Fruit fly (Drosophila melanogaster) whole organism, prepupa: Measurements from ENCODE around the gene Eato.
A peak's percentile ranks its signal among the peaks of the same experiment; 100 is the strongest.

Source experiments
- CG15336 ChIP-seq: fragments of 200-800 bp; sonication (Bioruptor generic); IDR thresholded peaks from 2 replicates; pipeline ENCODE4 v1.3.6; 2022; ENCODE audit warnings: missing biosample characterization, missing genetic modification characterization
- CG6792 ChIP-seq: fragments of 200-800 bp; sonication (Bioruptor generic); optimal IDR thresholded peaks from 3 replicates; lab custom pipeline; 2016; ENCODE audit warnings: missing biosample characterization, missing genetic modification characterization
- Smox ChIP-seq: fragments of 200-800 bp; sonication (Bioruptor generic); optimal IDR thresholded peaks from 3 replicates; lab custom pipeline; 2016; ENCODE audit warnings: missing biosample characterization, missing genetic modification characterization
- Sox102F ChIP-seq: fragments of 200-800 bp; sonication (Bioruptor generic); optimal IDR thresholded peaks from 2 replicates; lab custom pipeline; 2016; ENCODE audit warnings: missing biosample characterization, mild to moderate bottlenecking, missing genetic modification characterization
- Sox14 ChIP-seq: fragments of 200-800 bp; sonication (Bioruptor generic); optimal IDR thresholded peaks from 3 replicates; lab custom pipeline; 2016; ENCODE audit warnings: missing biosample characterization, missing genetic modification characterization
- achi ChIP-seq: fragments of 200-800 bp; sonication (Bioruptor generic); optimal IDR thresholded peaks from 3 replicates; lab custom pipeline; 2016; ENCODE audit warnings: missing biosample characterization, missing genetic modification characterization
- fkh ChIP-seq: fragments of 200-800 bp; sonication (Bioruptor generic); optimal IDR thresholded peaks from 3 replicates; lab custom pipeline; 2017; ENCODE audit warnings: missing biosample characterization, mild to moderate bottlenecking, missing genetic modification characterization, moderate library complexity
- svp ChIP-seq: fragments of 200-800 bp; sonication (Bioruptor generic); peaks from one replicate; lab custom pipeline; 2016; ENCODE audit warnings: missing biosample characterization, missing genetic modification characterization

The Eato gene

DNA sequence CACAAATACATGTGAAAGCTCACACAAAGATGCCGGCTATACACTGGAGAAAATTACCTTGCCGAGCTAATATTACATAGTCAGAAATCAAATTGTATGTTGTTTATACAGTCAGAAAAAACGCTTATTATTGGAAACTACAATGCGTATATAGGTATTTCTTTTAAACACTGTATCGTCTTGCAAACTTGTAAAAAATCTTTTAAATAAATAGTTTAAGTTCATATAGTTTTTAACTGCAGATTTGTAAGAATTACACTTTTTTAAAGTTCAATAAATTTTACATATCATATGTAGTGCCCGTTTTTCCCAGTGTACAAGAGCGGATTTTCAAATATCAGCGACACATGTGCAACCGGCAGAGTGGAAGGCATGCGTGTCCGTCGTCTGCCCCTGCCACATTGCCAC, 55.9 kb downstream of the Eato start (continued):
- TF ChIP-seq fkh (GFP tag; lab: Kevin White, UChicago) (no peak), CG15336 (GFP tag; lab: Robert Waterston, UW) (peak; percentile 94), svp (GFP tag; lab: Kevin White, UChicago) (peak; percentile 93), Smox (GFP tag; lab: Kevin White, UChicago) (peak; percentile 93), CG6792 (GFP tag; lab: Kevin White, UChicago) (peak; percentile 89), Sox102F (GFP tag; lab: Kevin White, UChicago) (peak; percentile 91), Sox14 (peak; percentile 93), achi (GFP tag; lab: Kevin White, UChicago) (peak; percentile 91)
